Fruit fly (Drosophila melanogaster): ENCODE measurements around the gene CG5282.

CG5282 gene

DNA sequence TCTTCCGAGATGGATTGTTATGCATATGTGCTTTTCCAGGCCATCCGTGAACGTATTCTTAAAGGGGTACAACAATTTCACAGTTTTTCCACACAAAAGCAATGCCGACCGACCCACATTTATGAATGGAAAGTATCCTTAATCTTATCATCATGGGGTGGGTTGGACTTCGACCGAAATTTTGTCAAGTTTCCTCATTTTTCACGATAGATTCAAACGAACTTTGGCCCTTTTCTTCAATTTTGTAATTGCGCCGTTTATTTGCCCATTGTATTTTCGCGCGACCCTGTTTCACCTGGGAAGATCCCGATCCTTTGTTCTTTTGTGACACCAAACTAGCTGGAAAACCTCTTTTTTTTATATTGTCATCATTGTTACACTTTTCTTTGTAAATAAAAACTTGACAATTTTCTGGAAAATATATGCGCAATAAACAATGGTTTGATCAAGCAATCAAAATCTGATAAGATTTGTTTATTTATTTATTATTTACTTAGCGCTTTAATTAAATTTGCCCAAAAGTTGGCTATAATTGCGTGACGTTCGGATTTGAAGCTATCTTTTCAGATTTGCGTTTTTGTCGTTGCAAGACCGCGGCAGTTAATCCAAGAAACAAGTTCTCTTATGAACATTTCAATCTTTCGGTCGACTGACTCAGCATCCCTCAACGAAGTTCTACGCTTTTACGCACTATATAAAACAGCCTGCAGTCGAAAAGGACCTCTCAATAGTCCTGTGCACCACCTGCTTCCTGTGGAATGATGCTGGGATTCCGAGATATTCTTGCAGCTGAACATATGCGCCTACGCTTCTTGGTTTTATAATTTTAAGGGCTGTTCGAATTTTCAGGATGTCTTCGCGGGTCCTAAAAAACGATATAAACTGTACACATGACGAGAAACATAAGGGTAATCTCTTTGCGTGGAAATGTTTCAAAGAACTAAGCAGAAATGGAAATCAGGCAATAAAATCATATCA is 19.6 kb downstream of the CG5282 start (continued):
- TF ChIP-seq CG5180 (GFP tag; optimal IDR thresholded peaks at IDR 0.05) (peak; percentile 5), CG10979 (tag; optimal IDR thresholded peaks at IDR 0.05) (no peak), pho (GFP tag; optimal IDR thresholded peaks at IDR 0.05) (no peak), HLHmδ (GFP tag; optimal IDR thresholded peaks at IDR 0.05) (no peak), Trl (optimal IDR thresholded peaks at IDR 0.05) (no peak), Trl (GFP tag; optimal IDR thresholded peaks at IDR 0.05) (no peak), ranshi (GFP tag; IDR thresholded peaks at IDR 0.05) (no peak), gcm (GFP tag; optimal IDR thresholded peaks at IDR 0.05) (peak; percentile 24), CG3838 (GFP tag; optimal IDR thresholded peaks at IDR 0.05) (no peak), eve (GFP tag; optimal IDR thresholded peaks at IDR 0.05) (no peak), Hand (GFP tag; optimal IDR thresholded peaks at IDR 0.05) (no peak), CG6654 (GFP tag; optimal IDR thresholded peaks at IDR 0.05) (no peak), CG12391 (tag; optimal IDR thresholded peaks at IDR 0.05) (no peak), tap (tag; optimal IDR thresholded peaks at IDR 0.05) (peak; percentile 20), dimm (GFP tag; IDR thresholded peaks at IDR 0.05) (no peak), CG4360 (GFP tag; IDR thresholded peaks at IDR 0.05) (no peak), aop (GFP tag; IDR thresholded peaks at IDR 0.05) (no peak), cg (GFP tag; optimal IDR thresholded peaks at IDR 0.05) (no peak), CG10209 (GFP tag; optimal IDR thresholded peaks at IDR 0.05) (no peak), vvl (GFP tag; IDR thresholded peaks at IDR 0.05) (peak; percentile 47; the same call in 1 of the 2 replicates), Stat92E (GFP tag; optimal IDR thresholded peaks at IDR 0.05) (no peak), CG10147 (GFP tag; optimal IDR thresholded peaks at IDR 0.05) (no peak), wdn (GFP tag; IDR thresholded peaks at IDR 0.05) (no peak), CG3847 (GFP tag; IDR thresholded peaks at IDR 0.05) (no peak), Hmx (GFP tag; optimal IDR thresholded peaks at IDR 0.05) (no peak), CG8388 (GFP tag; optimal IDR thresholded peaks at IDR 0.05) (no peak), CG42726 (GFP tag; IDR thresholded peaks at IDR 0.05; ENCODE audit: partially characterized antibody) (no peak), CG9609 (GFP tag; optimal IDR thresholded peaks at IDR 0.05) (no peak), CG10366 (GFP tag; IDR thresholded peaks at IDR 0.05) (no peak), CG17802 (tag; optimal IDR thresholded peaks at IDR 0.05) (peak; percentile 71), maf-S (GFP tag; optimal IDR thresholded peaks at IDR 0.05) (no peak), Doc3 (GFP tag; IDR thresholded peaks at IDR 0.05; ENCODE audit: partially characterized antibody) (no peak), ash1 (GFP tag; optimal IDR thresholded peaks at IDR 0.05) (no peak), CG9215 (GFP tag; IDR thresholded peaks at IDR 0.05) (no peak), al (GFP tag; IDR thresholded peaks at IDR 0.05) (no peak), ATbp (GFP tag; optimal IDR thresholded peaks at IDR 0.05) (peak; percentile 59), CG12219 (GFP tag; optimal IDR thresholded peaks at IDR 0.05) (peak; percentile 37), CG15601 (tag; optimal IDR thresholded peaks at IDR 0.05) (peak; percentile 29), CG10959 (GFP tag; IDR thresholded peaks at IDR 0.05) (no peak), Aef1 (GFP tag; IDR thresholded peaks at IDR 0.05) (no peak), Spps (tag; optimal IDR thresholded peaks at IDR 0.05) (no peak), lov (optimal IDR thresholded peaks at IDR 0.05) (no peak), lov (GFP tag; IDR thresholded peaks at IDR 0.05) (no peak), fru (optimal IDR thresholded peaks at IDR 0.05) (no peak), CG12942 (GFP tag; optimal IDR thresholded peaks at IDR 0.05) (no peak), Sry-δ (GFP tag; optimal IDR thresholded peaks at IDR 0.05) (no peak), CG7357 (GFP tag; IDR thresholded peaks at IDR 0.05) (no peak), gsb-n (tag; optimal IDR thresholded peaks at IDR 0.05) (peak; percentile 25), lbe (GFP tag; optimal IDR thresholded peaks at IDR 0.05) (no peak), CG11504 (tag; optimal IDR thresholded peaks at IDR 0.05) (peak; percentile 3)

Measured in whole organism, embryonic.